Worm (Caenorhabditis elegans) whole organism, early embryonic: ENCODE measurements around the gene sul-3.

Source experiments
- B0310.2 ChIP-seq: sonication (generic microtip); optimal IDR thresholded peaks from 2 replicates; lab custom pipeline; 2016; ENCODE audit warnings: mild to moderate bottlenecking, missing genetic modification characterization, missing compliant biosample characterization
- F13C5.2 ChIP-seq: sonication (generic microtip); optimal IDR thresholded peaks from 2 replicates; lab custom pipeline; 2017; ENCODE audit warnings: mild to moderate bottlenecking, missing genetic modification characterization, inconsistent platforms, missing compliant biosample characterization
- aly-1 ChIP-seq: sonication (generic microtip); optimal IDR thresholded peaks from 2 replicates; lab custom pipeline; 2016; ENCODE audit warnings: missing genetic modification characterization, missing compliant biosample characterization
- ama-1 ChIP-seq: fragments of 150-350 bp; optimal IDR thresholded peaks from 2 replicates; lab custom pipeline; 2014
- ceh-13 ChIP-seq: fragments of 200-800 bp; sonication (Bioruptor generic); optimal IDR thresholded peaks from 2 replicates; lab custom pipeline; 2018; ENCODE audit warnings: mild to moderate bottlenecking, missing genetic modification characterization, missing compliant biosample characterization
- ceh-36 ChIP-seq: sonication (generic microtip); optimal IDR thresholded peaks from 2 replicates; lab custom pipeline; 2016; ENCODE audit warnings: missing genetic modification characterization, inconsistent platforms, missing compliant biosample characterization
- ets-7 ChIP-seq: sonication (generic microtip); optimal IDR thresholded peaks from 2 replicates; lab custom pipeline; 2016; ENCODE audit warnings: missing genotype, missing genetic modification characterization, missing compliant biosample characterization
- flt-1 ChIP-seq: fragments of 200-800 bp; sonication (Bioruptor generic); IDR thresholded peaks from 2 replicates; pipeline ENCODE4 v1.3.6; 2022; ENCODE audit warnings: missing genetic modification characterization, missing compliant biosample characterization
- hmbx-1 ChIP-seq: sonication (generic microtip); optimal IDR thresholded peaks from 2 replicates; lab custom pipeline; 2016; ENCODE audit warnings: mild to moderate bottlenecking, missing genetic modification characterization, missing compliant biosample characterization
- hmg-4 ChIP-seq: fragments of 200-800 bp; sonication (Bioruptor generic); optimal IDR thresholded peaks from 2 replicates; lab custom pipeline; 2018; ENCODE audit warnings: mild to moderate bottlenecking, missing genetic modification characterization, missing compliant biosample characterization
- hnd-1 ChIP-seq: sonication (generic microtip); optimal IDR thresholded peaks from 2 replicates; lab custom pipeline; 2016; ENCODE audit warnings: missing genetic modification characterization, missing compliant biosample characterization
- pes-1 ChIP-seq: fragments of 200-800 bp; sonication (Bioruptor generic); IDR thresholded peaks from 2 replicates; pipeline ENCODE4 v1.3.6; 2022; ENCODE audit warnings: missing genetic modification reagents, missing genetic modification characterization, missing compliant biosample characterization
- scrt-1 ChIP-seq: fragments of 200-800 bp; sonication (Bioruptor generic); IDR thresholded peaks from 2 replicates; pipeline ENCODE4 v1.3.6; 2022; ENCODE audit warnings: missing genetic modification characterization, missing compliant biosample characterization
- sea-1 ChIP-seq: fragments of 200-800 bp; sonication (Bioruptor generic); conservative IDR thresholded peaks from 2 replicates; pipeline ENCODE4 v1.3.6; 2022; ENCODE audit warnings: missing genetic modification characterization, missing compliant biosample characterization
- tbx-11 ChIP-seq: fragments of 200-800 bp; sonication (Bioruptor generic); IDR thresholded peaks from 2 replicates; pipeline ENCODE4 v1.3.6; 2022; ENCODE audit warnings: missing genetic modification characterization, missing compliant biosample characterization
- tbx-37 ChIP-seq: fragments of 200-800 bp; sonication (Bioruptor generic); conservative IDR thresholded peaks from 2 replicates; pipeline ENCODE4 v1.3.6; 2022; ENCODE audit warnings: missing genetic modification reagents, missing genetic modification characterization, missing compliant biosample characterization
- tra-4 ChIP-seq: sonication (generic microtip); optimal IDR thresholded peaks from 2 replicates; lab custom pipeline; 2017; ENCODE audit warnings: missing genetic modification characterization, missing compliant biosample characterization

The sul-3 gene

ce11 chrX:7834117-7834516, at the start of gene sul-3:
TSS of gene sul-3 (minus strand) at chrX:7834217.
- TF ChIP-seq scrt-1 (GFP tag; lab: Robert Waterston, UW) (no peak), ceh-36 (tag; lab: Kevin White, UChicago) (no peak), tbx-11 (GFP tag; lab: Robert Waterston, UW) (no peak), ceh-13 (GFP tag; lab: Kevin White, UChicago) (no peak), pes-1 (no peak), tra-4 (tag; lab: Kevin White, UChicago) (no peak)

- TF ChIP-seq ceh-36 (tag; lab: Kevin White, UChicago) (no peak), tbx-11 (GFP tag; lab: Robert Waterston, UW) (no peak), hnd-1 (tag; lab: Kevin White, UChicago) (no peak), tbx-37 (GFP tag; lab: Robert Waterston, UW) (no peak), B0310.2 (tag; lab: Kevin White, UChicago) (no peak), ceh-13 (GFP tag; lab: Kevin White, UChicago) (no peak), pes-1 (no peak), ets-7 (no peak)
Measured at ce11 chrX:7881307-7881706, 47.3 kb upstream of the sul-3 start.

ce11 chrX:7880848-7881247, 46.8 kb upstream of the sul-3 start, which contains the start of gene C39D10.8:
TSS of gene C39D10.8 (minus strand) at chrX:7880948.
- TF ChIP-seq F13C5.2 (tag; lab: Kevin White, UChicago): no peak
- TF ChIP-seq flt-1 (GFP tag; lab: Robert Waterston, UW): no peak
- TF ChIP-seq tra-4 (tag; lab: Kevin White, UChicago): no peak
- no peak for TF ChIP-seq pes-1
- no peak for TF ChIP-seq aly-1 (tag; lab: Kevin White, UChicago)
- no peak for TF ChIP-seq ets-7
- no peak for TF ChIP-seq sea-1 (GFP tag; lab: Robert Waterston, UW)
- TF ChIP-seq ama-1 (lab: Kevin White, UChicago): no peak
- no peak for TF ChIP-seq tbx-37 (GFP tag; lab: Robert Waterston, UW)
- no peak for TF ChIP-seq B0310.2 (tag; lab: Kevin White, UChicago)
- TF ChIP-seq hmbx-1 (tag; lab: Kevin White, UChicago): no peak
- TF ChIP-seq scrt-1 (GFP tag; lab: Robert Waterston, UW): no peak
- no peak for TF ChIP-seq ceh-36 (tag; lab: Kevin White, UChicago)
- TF ChIP-seq tbx-11 (GFP tag; lab: Robert Waterston, UW): no peak
- TF ChIP-seq hmg-4 (GFP tag; lab: Kevin White, UChicago): no peak
- TF ChIP-seq hnd-1 (tag; lab: Kevin White, UChicago): no peak
- no peak for TF ChIP-seq ceh-13 (GFP tag; lab: Kevin White, UChicago)

- TF ChIP-seq F13C5.2 (tag; lab: Kevin White, UChicago) (no peak), ceh-13 (GFP tag; lab: Kevin White, UChicago) (no peak), hnd-1 (tag; lab: Kevin White, UChicago) (no peak), hmg-4 (GFP tag; lab: Kevin White, UChicago) (no peak), aly-1 (tag; lab: Kevin White, UChicago) (no peak), tra-4 (tag; lab: Kevin White, UChicago) (no peak), sea-1 (GFP tag; lab: Robert Waterston, UW) (no peak)
Measured at ce11 chrX:7875854-7876253, 41.8 kb upstream of the sul-3 start, which contains the start of gene cca-1. TSS of gene cca-1 (minus strand) at chrX:7875954.

- TF ChIP-seq ama-1 (lab: Kevin White, UChicago) (no peak), tbx-11 (GFP tag; lab: Robert Waterston, UW) (no peak), tra-4 (tag; lab: Kevin White, UChicago) (no peak), ceh-13 (GFP tag; lab: Kevin White, UChicago) (no peak), hnd-1 (tag; lab: Kevin White, UChicago) (no peak), aly-1 (tag; lab: Kevin White, UChicago) (no peak), pes-1 (no peak), sea-1 (GFP tag; lab: Robert Waterston, UW) (no peak), B0310.2 (tag; lab: Kevin White, UChicago) (no peak), ets-7 (no peak), tbx-37 (GFP tag; lab: Robert Waterston, UW) (no peak), ceh-36 (tag; lab: Kevin White, UChicago) (no peak), hmg-4 (GFP tag; lab: Kevin White, UChicago) (no peak), flt-1 (GFP tag; lab: Robert Waterston, UW) (no peak), scrt-1 (GFP tag; lab: Robert Waterston, UW) (no peak), hmbx-1 (tag; lab: Kevin White, UChicago) (no peak), F13C5.2 (tag; lab: Kevin White, UChicago) (no peak)
Measured at ce11 chrX:7873350-7873749, 39.3 kb upstream of the sul-3 start.

- TF ChIP-seq aly-1 (tag; lab: Kevin White, UChicago): no peak
- no peak for TF ChIP-seq sea-1 (GFP tag; lab: Robert Waterston, UW)
- TF ChIP-seq hmbx-1 (tag; lab: Kevin White, UChicago): no peak
- no peak for TF ChIP-seq flt-1 (GFP tag; lab: Robert Waterston, UW)
- no peak for TF ChIP-seq ets-7
- no peak for TF ChIP-seq B0310.2 (tag; lab: Kevin White, UChicago)
- TF ChIP-seq ama-1 (lab: Kevin White, UChicago): no peak
- no peak for TF ChIP-seq pes-1
- TF ChIP-seq tbx-37 (GFP tag; lab: Robert Waterston, UW): no peak
- no peak for TF ChIP-seq scrt-1 (GFP tag; lab: Robert Waterston, UW)
- no peak for TF ChIP-seq hmg-4 (GFP tag; lab: Kevin White, UChicago)
- TF ChIP-seq hnd-1 (tag; lab: Kevin White, UChicago): no peak
- TF ChIP-seq ceh-13 (GFP tag; lab: Kevin White, UChicago): no peak
- no peak for TF ChIP-seq tbx-11 (GFP tag; lab: Robert Waterston, UW)
- TF ChIP-seq F13C5.2 (tag; lab: Kevin White, UChicago): no peak
- TF ChIP-seq ceh-36 (tag; lab: Kevin White, UChicago): no peak
- TF ChIP-seq tra-4 (tag; lab: Kevin White, UChicago): no peak
Measured at ce11 chrX:7867307-7867706, 33.3 kb upstream of the sul-3 start.

- TF ChIP-seq ceh-36 (tag; lab: Kevin White, UChicago) (no peak), tra-4 (tag; lab: Kevin White, UChicago) (no peak)
Measured at ce11 chrX:7866493-7866892, 32.5 kb upstream of the sul-3 start.
